Fruit fly (Drosophila melanogaster) whole organism, embryonic: Measurements from ENCODE around the gene CG43367.

Experiments used
- Aef1 ChIP-seq: fragments of 200-800 bp; sonication (Bioruptor generic); IDR thresholded peaks from 3 replicates; pipeline ENCODE4 v1.3.6; 2022; ENCODE audit warnings: missing biosample characterization, missing genetic modification characterization
- Atf6 ChIP-seq: fragments of 200-800 bp; sonication (Bioruptor generic); IDR thresholded peaks from 2 replicates; pipeline ENCODE4 v1.3.6; 2022; ENCODE audit warnings: missing biosample characterization, missing genetic modification characterization
- CG11456 ChIP-seq: fragments of 200-800 bp; sonication (Bioruptor generic); IDR thresholded peaks from 3 replicates; pipeline ENCODE4 v1.3.6; 2022; ENCODE audit warnings: missing biosample characterization, missing genetic modification characterization
- CG11695 ChIP-seq: fragments of 200-800 bp; sonication (Bioruptor generic); IDR thresholded peaks from 3 replicates; pipeline ENCODE4 v1.3.6; 2022; ENCODE audit warnings: missing biosample characterization, missing genetic modification characterization
- CG12071 ChIP-seq: fragments of 200-800 bp; sonication (Bioruptor generic); optimal IDR thresholded peaks from 3 replicates; lab custom pipeline; 2018; ENCODE audit warnings: missing biosample characterization, mild to moderate bottlenecking, missing genetic modification characterization
- CG12391 ChIP-seq: fragments of 200-800 bp; sonication (Bioruptor generic); optimal IDR thresholded peaks from 3 replicates; lab custom pipeline; 2018; ENCODE audit warnings: missing biosample characterization, mild to moderate bottlenecking, missing genetic modification characterization, moderate library complexity
- CG12769 ChIP-seq: fragments of 200-800 bp; sonication (Bioruptor generic); optimal IDR thresholded peaks from 2 replicates; lab custom pipeline; 2019; ENCODE audit warnings: missing biosample characterization, mild to moderate bottlenecking, missing genetic modification characterization, moderate library complexity
- CG13287 ChIP-seq: fragments of 200-800 bp; sonication (Bioruptor generic); IDR thresholded peaks from 2 replicates; pipeline ENCODE4 v1.3.6; 2022; ENCODE audit warnings: missing biosample characterization, missing genetic modification characterization; ENCODE audit not compliant: partially characterized antibody
- CG13894 ChIP-seq: fragments of 200-800 bp; sonication (Bioruptor generic); optimal IDR thresholded peaks from 3 replicates; lab custom pipeline; 2018; ENCODE audit warnings: missing biosample characterization, mild to moderate bottlenecking, missing genetic modification characterization, moderate library complexity
- CG14050 ChIP-seq: fragments of 200-800 bp; sonication (Bioruptor generic); IDR thresholded peaks from 3 replicates; pipeline ENCODE4 v1.3.6; 2022; ENCODE audit warnings: missing biosample characterization, missing genetic modification characterization
- CG14860 ChIP-seq: fragments of 200-800 bp; sonication (Bioruptor generic); IDR thresholded peaks from 3 replicates; pipeline ENCODE4 v1.3.6; 2022; ENCODE audit warnings: missing biosample characterization, missing genetic modification characterization; ENCODE audit not compliant: partially characterized antibody
- CG15514 ChIP-seq: fragments of 200-800 bp; sonication (Bioruptor generic); optimal IDR thresholded peaks from 3 replicates; lab custom pipeline; 2017; ENCODE audit warnings: missing biosample characterization, missing genetic modification characterization, mild to moderate bottlenecking, moderate library complexity, missing genetic modification reagents
- CG3163 ChIP-seq: fragments of 200-800 bp; sonication (Bioruptor generic); optimal IDR thresholded peaks from 3 replicates; lab custom pipeline; 2016; ENCODE audit warnings: missing biosample characterization, missing genetic modification characterization
- CG34224 ChIP-seq: fragments of 200-800 bp; sonication (Bioruptor generic); IDR thresholded peaks from 3 replicates; pipeline ENCODE4 v1.3.6; 2022; ENCODE audit warnings: missing biosample characterization, missing genetic modification characterization; ENCODE audit not compliant: partially characterized antibody
- CG3995 ChIP-seq: fragments of 200-800 bp; sonication (Bioruptor generic); optimal IDR thresholded peaks from 3 replicates; lab custom pipeline; 2016; ENCODE audit warnings: missing biosample characterization, missing genetic modification characterization
- CG7357 ChIP-seq: fragments of 200-800 bp; sonication (Bioruptor generic); IDR thresholded peaks from 3 replicates; pipeline ENCODE4 v1.3.6; 2022; ENCODE audit warnings: missing biosample characterization, missing genetic modification characterization
- CHES-1-like ChIP-seq: fragments of 200-800 bp; sonication (Bioruptor generic); optimal IDR thresholded peaks from 2 replicates; lab custom pipeline; 2016; ENCODE audit warnings: missing biosample characterization, missing genetic modification characterization
- Deaf1 ChIP-seq: fragments of 200-800 bp; optimal IDR thresholded peaks from 3 replicates; lab custom pipeline; 2019; ENCODE audit warnings: missing biosample characterization, mild to moderate bottlenecking, missing genetic modification characterization, moderate library complexity
- Dfd ChIP-seq, 2 experiments: fragments of >200 bp; optimal IDR thresholded peaks; 2 replicates each; lab custom pipeline; 2017; ENCODE audit warnings: missing biosample characterization in 2 of 2, missing genetic modification characterization in 2 of 2
- GATAe ChIP-seq: fragments of 200-800 bp; sonication (Bioruptor generic); conservative IDR thresholded peaks from 2 replicates; pipeline ENCODE4 v1.3.6; 2022; ENCODE audit warnings: missing biosample characterization, missing genetic modification characterization
- Nf-YB ChIP-seq: fragments of 200-800 bp; sonication (Bioruptor generic); optimal IDR thresholded peaks from 3 replicates; lab custom pipeline; 2019; ENCODE audit warnings: missing biosample characterization, mild to moderate bottlenecking, missing genetic modification characterization, moderate library complexity
- NfI ChIP-seq: fragments of 200-800 bp; sonication (Bioruptor generic); optimal IDR thresholded peaks from 3 replicates; lab custom pipeline; 2018; ENCODE audit warnings: missing biosample characterization, mild to moderate bottlenecking, missing genetic modification characterization, moderate library complexity
- Pdp1 ChIP-seq, 2 experiments: fragments of 200-800 bp; sonication (Bioruptor generic); optimal IDR thresholded peaks; 3 replicates each; lab custom pipeline; 2016; ENCODE audit warnings: missing biosample characterization in 2 of 2, missing genetic modification characterization in 2 of 2, mild to moderate bottlenecking in 1 of 2, moderate library complexity in 1 of 2
- Rfx ChIP-seq: fragments of 200-800 bp; sonication (Bioruptor generic); IDR thresholded peaks from 2 replicates; pipeline ENCODE4 v1.3.6; 2022; ENCODE audit warnings: missing biosample characterization, missing genetic modification characterization
- Six4 ChIP-seq: fragments of 200-800 bp; sonication (Bioruptor generic); optimal IDR thresholded peaks from 2 replicates; lab custom pipeline; 2016; ENCODE audit warnings: missing biosample characterization, missing genetic modification characterization
- amos ChIP-seq: fragments of 200-800 bp; sonication (Bioruptor generic); IDR thresholded peaks from 2 replicates; pipeline ENCODE4 v1.3.6; 2022; ENCODE audit warnings: missing biosample characterization, missing genetic modification characterization; ENCODE audit not compliant: partially characterized antibody
- chinmo ChIP-seq: fragments of 200-800 bp; sonication (Bioruptor generic); IDR thresholded peaks from 4 replicates; pipeline ENCODE4 v1.3.6; 2022; ENCODE audit warnings: missing biosample characterization, missing genetic modification characterization; ENCODE audit not compliant: partially characterized antibody
- crol ChIP-seq: fragments of 200-800 bp; sonication (Bioruptor generic); IDR thresholded peaks from 2 replicates; pipeline ENCODE4 v1.3.6; 2022; ENCODE audit warnings: missing biosample characterization, missing genetic modification characterization
- dan ChIP-seq: fragments of 200-800 bp; sonication (Bioruptor generic); IDR thresholded peaks from 2 replicates; pipeline ENCODE4 v1.3.6; 2022; ENCODE audit warnings: missing biosample characterization, missing genetic modification characterization
- dpn ChIP-seq, 2 experiments: fragments of 200-800 bp; sonication (Bioruptor generic); optimal IDR thresholded peaks; 3 replicates each; lab custom pipeline; 2016; ENCODE audit warnings: missing biosample characterization in 2 of 2, missing genetic modification characterization in 2 of 2
- exex ChIP-seq: fragments of 200-800 bp; sonication (Bioruptor generic); optimal IDR thresholded peaks from 4 replicates; lab custom pipeline; 2018; ENCODE audit warnings: missing biosample characterization, mild to moderate bottlenecking, missing genetic modification characterization, moderate library complexity
- fu2 ChIP-seq: fragments of 200-800 bp; sonication (Bioruptor generic); optimal IDR thresholded peaks from 2 replicates; lab custom pipeline; 2016; ENCODE audit warnings: missing biosample characterization, missing genetic modification characterization
- gt ChIP-seq: fragments of 200-800 bp; sonication (Bioruptor generic); IDR thresholded peaks from 2 replicates; pipeline ENCODE4 v1.3.6; 2022; ENCODE audit warnings: missing biosample characterization, missing genetic modification characterization
- ham ChIP-seq: fragments of 200-800 bp; sonication (Bioruptor generic); IDR thresholded peaks from 2 replicates; pipeline ENCODE4 v1.3.6; 2022; ENCODE audit warnings: missing biosample characterization, missing genetic modification characterization
- lmd ChIP-seq: fragments of 200-800 bp; sonication (Bioruptor generic); IDR thresholded peaks from 2 replicates; pipeline ENCODE4 v1.3.6; 2022; ENCODE audit warnings: missing biosample characterization, missing genetic modification characterization
- nerfin-1 ChIP-seq: fragments of 200-800 bp; sonication (Bioruptor generic); optimal IDR thresholded peaks from 3 replicates; lab custom pipeline; 2019; ENCODE audit warnings: missing biosample characterization, mild to moderate bottlenecking, missing genetic modification characterization, moderate library complexity
- sens ChIP-seq: fragments of 200-800 bp; sonication (Bioruptor generic); peaks from one replicate; lab custom pipeline; 2016; ENCODE audit warnings: missing biosample characterization, missing genetic modification characterization
- slbo ChIP-seq: fragments of 200-800 bp; sonication (Bioruptor generic); IDR thresholded peaks from 2 replicates; pipeline ENCODE4 v1.3.6; 2022; ENCODE audit warnings: missing biosample characterization, missing genetic modification characterization
- so ChIP-seq: fragments of 200-800 bp; sonication (Bioruptor generic); IDR thresholded peaks from 3 replicates; pipeline ENCODE4 v1.3.6; 2022; ENCODE audit warnings: missing biosample characterization, missing genetic modification characterization
- stc ChIP-seq: fragments of 200-800 bp; sonication (Bioruptor generic); IDR thresholded peaks from 2 replicates; pipeline ENCODE4 v1.3.6; 2022; ENCODE audit warnings: missing biosample characterization, missing genetic modification characterization
- tna ChIP-seq: fragments of 200-800 bp; sonication (Bioruptor generic); IDR thresholded peaks from 2 replicates; pipeline ENCODE4 v1.3.6; 2022; ENCODE audit warnings: missing biosample characterization, missing genetic modification characterization; ENCODE audit not compliant: partially characterized antibody
- unc-4 ChIP-seq: fragments of 200-800 bp; sonication (Bioruptor generic); IDR thresholded peaks from 2 replicates; pipeline ENCODE4 v1.3.6; 2022; ENCODE audit warnings: missing biosample characterization, missing genetic modification characterization; ENCODE audit not compliant: partially characterized antibody
- vvl ChIP-seq: fragments of 200-800 bp; sonication (Bioruptor generic); IDR thresholded peaks from 2 replicates; pipeline ENCODE4 v1.3.6; 2022; ENCODE audit warnings: missing biosample characterization, missing genetic modification characterization
- zfh1 ChIP-seq: fragments of 200-800 bp; sonication (Bioruptor generic); IDR thresholded peaks from 3 replicates; pipeline ENCODE4 v1.3.6; 2022; ENCODE audit warnings: missing biosample characterization, missing genetic modification characterization

CG43367 gene

dm6 chr3L:4193730-4194649 is at the start of gene CG43367 (continued):
- TF ChIP-seq Aef1 (GFP tag; lab: Robert Waterston, UW) = no peak
- TF ChIP-seq CG14050 (GFP tag; lab: Robert Waterston, UW) = no peak
- peak; percentile 8 for TF ChIP-seq nerfin-1 (tag; lab: Kevin White, UChicago)
- TF ChIP-seq crol (GFP tag; lab: Robert Waterston, UW) = peak; percentile 90
- TF ChIP-seq fu2 (GFP tag; lab: Kevin White, UChicago) = peak; percentile 4
- TF ChIP-seq dpn (GFP tag; optimal IDR thresholded peaks at IDR 0.05; lab: Kevin White, UChicago) = peak in 1 of 2 experiments; percentile 40
- peak; percentile 11; the same call in 1 of the 2 replicates for TF ChIP-seq stc
- no peak for TF ChIP-seq CG12391 (tag; lab: Kevin White, UChicago)
- peak in 1 of 2 experiments; percentile 93 for TF ChIP-seq Pdp1 (GFP tag; optimal IDR thresholded peaks at IDR 0.05; lab: Kevin White, UChicago)
- no peak for TF ChIP-seq lmd (GFP tag; lab: Robert Waterston, UW)
- TF ChIP-seq CHES-1-like (GFP tag; lab: Kevin White, UChicago) = peak; percentile 11
- 0 out of 3 replicates have a peak, but pooled peaks have one; percentile 33 for TF ChIP-seq so (GFP tag; lab: Robert Waterston, UW)
- TF ChIP-seq CG12071 = no peak
- TF ChIP-seq slbo (GFP tag; lab: Robert Waterston, UW) = peak; percentile 41; the same call in 1 of the 2 replicates
- TF ChIP-seq dan (GFP tag; lab: Robert Waterston, UW) = no peak
- peak; percentile 29 for TF ChIP-seq CG15514
- 0 out of 3 replicates have a peak, but pooled peaks have one; percentile 12 for TF ChIP-seq zfh1
- no peak for TF ChIP-seq CG12769 (tag; lab: Kevin White, UChicago)

- TF ChIP-seq GATAe (no peak), Six4 (GFP tag; lab: Kevin White, UChicago) (no peak), CG14860 (GFP tag; lab: Robert Waterston, UW) (no peak), chinmo (GFP tag; lab: Robert Waterston, UW) (0 out of 4 replicates have a peak, but pooled peaks have one; percentile 24), CG3163 (no peak), gt (no peak)
- TF ChIP-seq, all 482 proteins: peak for 1
Observed at dm6 chr3L:4145229-4145628, 48.6 kb upstream of the CG43367 start.

- TF ChIP-seq Rfx (GFP tag; lab: Robert Waterston, UW) (peak; percentile 36; the same call in 1 of the 2 replicates), CG34224 (GFP tag; lab: Robert Waterston, UW) (0 out of 3 replicates have a peak, but pooled peaks have one; percentile 17), amos (GFP tag; lab: Robert Waterston, UW) (peak; percentile 13; the same call in 1 of the 2 replicates), ham (0 out of 2 replicates have a peak, but pooled peaks have one; percentile 31), sens (GFP tag; lab: Kevin White, UChicago) (peak; percentile 4), exex (tag; lab: Kevin White, UChicago) (no peak), CG3995 (GFP tag; lab: Kevin White, UChicago) (peak; percentile 28), tna (GFP tag; lab: Robert Waterston, UW) (no peak), CG13894 (tag; lab: Kevin White, UChicago) (peak; percentile 50), CG13287 (GFP tag; lab: Robert Waterston, UW) (peak; percentile 12; the same call in 1 of the 2 replicates), Nf-YB (GFP tag; lab: Kevin White, UChicago) (no peak), CG7357 (no peak), Dfd (GFP tag; optimal IDR thresholded peaks at IDR 0.05; lab: Kevin White, UChicago) (no peak), Deaf1 (peak; percentile 92), vvl (GFP tag; lab: Robert Waterston, UW) (0 out of 2 replicates have a peak, but pooled peaks have one; percentile 21), CG12391 (tag; lab: Kevin White, UChicago) (no peak), CG11695 (GFP tag; lab: Robert Waterston, UW) (no peak), NfI (GFP tag; lab: Kevin White, UChicago) (no peak), unc-4 (GFP tag; lab: Robert Waterston, UW) (0 out of 2 replicates have a peak, but pooled peaks have one; percentile 17), CG11456 (GFP tag; lab: Robert Waterston, UW) (0 out of 3 replicates have a peak, but pooled peaks have one; percentile 41), chinmo (GFP tag; lab: Robert Waterston, UW) (peak; percentile 76; the same call in 3 of the 4 replicates), Atf6 (GFP tag; lab: Robert Waterston, UW) (no peak)
Observed at dm6 chr3L:4148406-4148975, 45.3 kb upstream of the CG43367 start, which contains the start of gene CG1299. TSS of gene CG1299 (plus strand) at chr3L:4148696.
